Worm (Caenorhabditis elegans) whole organism, L4 larva: ENCODE data around the gene hum-5.

Source experiments
- ces-1 ChIP-seq: fragments of 150-350 bp; sonication (generic microtip); optimal IDR thresholded peaks from 4 replicates; lab custom pipeline; 2014; ENCODE audit warnings: missing biosample characterization, missing genetic modification reagents, missing genetic modification characterization
- daf-12 ChIP-seq: fragments of 150-350 bp; optimal IDR thresholded peaks from 2 replicates; lab custom pipeline; 2014; ENCODE audit warnings: missing biosample characterization, missing genetic modification reagents, missing genetic modification characterization
- lsy-2 ChIP-seq, 2 experiments: fragments of 150-350 bp in 1 of 2; sonication (generic microtip) in 1 of 2; optimal IDR thresholded peaks; 2 replicates each; lab custom pipeline; 2014 to 2017; ENCODE audit warnings: missing biosample characterization in 2 of 2, missing genetic modification characterization in 2 of 2
- pha-4 ChIP-seq, 2 experiments: fragments of 150-350 bp in 1 of 2; fragments of 200-800 bp in 1 of 2; sonication (Bioruptor generic) in 1 of 2; IDR thresholded peaks in 1 of 2; optimal IDR thresholded peaks in 1 of 2; 2 replicates each; pipeline versions ENCODE4 v1.3.6 to Lab custom; 2014 to 2022; ENCODE audit warnings: missing genetic modification characterization in 2 of 2, missing genetic modification reagents in 2 of 2, missing biosample characterization in 1 of 2, missing compliant biosample characterization in 1 of 2
- snpc-4 ChIP-seq: fragments of 150-350 bp; optimal IDR thresholded peaks from 2 replicates; lab custom pipeline; 2014; ENCODE audit warnings: missing biosample characterization, missing genetic modification characterization
- spr-3 ChIP-seq: fragments of 200-800 bp; sonication (Bioruptor generic); optimal IDR thresholded peaks from 2 replicates; lab custom pipeline; 2018; ENCODE audit warnings: mild to moderate bottlenecking, missing genetic modification characterization, missing compliant biosample characterization
- zip-2 ChIP-seq: fragments of 150-350 bp; optimal IDR thresholded peaks from 2 replicates; lab custom pipeline; 2014; ENCODE audit warnings: missing biosample characterization, missing genetic modification characterization
- ztf-11 ChIP-seq: fragments of 150-350 bp; optimal IDR thresholded peaks from 2 replicates; lab custom pipeline; 2014; ENCODE audit warnings: missing biosample characterization, missing genetic modification characterization

ce11 chrIII:4007017-4007416, 29.6 kb downstream of the hum-5 start:
- no peak for TF ChIP-seq spr-3 (GFP tag; lab: Kevin White, UChicago)
- TF ChIP-seq pha-4 (GFP tag; IDR thresholded peaks at IDR 0.05; lab: Robert Waterston, UW), result no peak
- TF ChIP-seq pha-4 (tag; optimal IDR thresholded peaks at IDR 0.05; lab: Kevin White, UChicago), result no peak
- no peak for TF ChIP-seq zip-2 (tag; lab: Kevin White, UChicago)
- TF ChIP-seq snpc-4 (tag; lab: Kevin White, UChicago), result no peak
- TF ChIP-seq ztf-11 (tag; lab: Kevin White, UChicago), result no peak
- no peak for TF ChIP-seq lsy-2 (tag; optimal IDR thresholded peaks at IDR 0.05; lab: Kevin White, UChicago)
- TF ChIP-seq daf-12 (tag; lab: Kevin White, UChicago), result no peak
- no peak for TF ChIP-seq ces-1 (GFP tag; lab: Kevin White, UChicago)
